Fruit fly (Drosophila melanogaster) whole organism, prepupa: ENCODE results near the gene p-cup.

Experiments used
- CG1621 ChIP-seq: fragments of 200-800 bp; sonication (Bioruptor generic); optimal IDR thresholded peaks from 3 replicates; lab custom pipeline; 2018; ENCODE audit warnings: missing biosample characterization, mild to moderate bottlenecking, missing genetic modification characterization
- CG6792 ChIP-seq: fragments of 200-800 bp; sonication (Bioruptor generic); optimal IDR thresholded peaks from 3 replicates; lab custom pipeline; 2016; ENCODE audit warnings: missing biosample characterization, missing genetic modification characterization
- CG9139 ChIP-seq: fragments of 200-800 bp; sonication (Bioruptor generic); optimal IDR thresholded peaks from 3 replicates; lab custom pipeline; 2017; ENCODE audit warnings: missing biosample characterization, mild to moderate bottlenecking, missing genetic modification characterization
- Lpt ChIP-seq: fragments of 200-800 bp; sonication (Bioruptor generic); optimal IDR thresholded peaks from 3 replicates; lab custom pipeline; 2016; ENCODE audit warnings: missing biosample characterization, missing genetic modification characterization
- OdsH ChIP-seq: fragments of 200-800 bp; sonication (Bioruptor generic); optimal IDR thresholded peaks from 3 replicates; lab custom pipeline; 2016; ENCODE audit warnings: missing biosample characterization, missing genetic modification characterization
- dsx ChIP-seq: fragments of 200-800 bp; optimal IDR thresholded peaks from 3 replicates; lab custom pipeline; 2019; ENCODE audit warnings: missing biosample characterization, mild to moderate bottlenecking, missing genetic modification characterization, moderate library complexity; ENCODE audit not compliant: poor library complexity, severe bottlenecking
- esn ChIP-seq: fragments of 200-800 bp; sonication (Bioruptor generic); optimal IDR thresholded peaks from 2 replicates; lab custom pipeline; 2016; ENCODE audit warnings: missing biosample characterization, mild to moderate bottlenecking, missing genetic modification characterization, moderate library complexity

DNA sequence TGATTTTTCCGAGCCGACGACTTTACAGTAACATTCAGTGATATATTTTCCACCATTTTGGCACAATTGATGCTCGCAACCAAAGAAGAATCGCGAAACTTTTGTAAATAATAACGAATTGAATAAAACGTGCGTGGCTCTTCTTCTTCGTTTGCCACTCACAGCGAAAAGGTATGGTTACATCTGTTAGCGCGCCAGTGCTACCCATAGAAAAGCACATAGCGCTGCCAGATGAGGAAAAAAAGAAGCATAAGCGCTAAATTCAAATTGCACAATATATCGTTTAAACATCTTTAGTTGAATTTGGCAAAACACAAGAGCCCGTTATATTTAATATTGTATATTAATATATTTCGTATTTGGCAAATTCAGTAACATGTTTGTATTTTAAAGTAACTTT, 26.6 kb downstream of the p-cup start, which contains the start of gene CG8611:
- TF ChIP-seq CG6792 (GFP tag; lab: Kevin White, UChicago) = no peak
- TF ChIP-seq CG9139 = no peak
- TF ChIP-seq CG1621 = no peak
- TF ChIP-seq esn (GFP tag; lab: Kevin White, UChicago) = no peak
- no peak for TF ChIP-seq OdsH (GFP tag; lab: Kevin White, UChicago)
- no peak for TF ChIP-seq Lpt
- TF ChIP-seq dsx = no peak
